Worm (Caenorhabditis elegans) whole organism, late embryonic: Measurements from ENCODE around the gene T19D12.4.

Experiments
- C08G9.2 ChIP-seq: sonication (generic microtip); optimal IDR thresholded peaks from 2 replicates; lab custom pipeline; 2016; ENCODE audit warnings: mild to moderate bottlenecking, missing genetic modification characterization, moderate library complexity, missing compliant biosample characterization
- C38D4.7 ChIP-seq: fragments of 200-800 bp; sonication (Bioruptor generic); optimal IDR thresholded peaks from 2 replicates; lab custom pipeline; 2018; ENCODE audit warnings: mild to moderate bottlenecking, missing genetic modification characterization, moderate library complexity, missing compliant biosample characterization
- F13H6.1 ChIP-seq: sonication (generic microtip); optimal IDR thresholded peaks from 2 replicates; lab custom pipeline; 2016; ENCODE audit warnings: missing genetic modification characterization, missing compliant biosample characterization
- K02D7.2 ChIP-seq: sonication (generic microtip); optimal IDR thresholded peaks from 2 replicates; lab custom pipeline; 2017; ENCODE audit warnings: mild to moderate bottlenecking, missing genetic modification characterization, missing compliant biosample characterization
- ceh-18 ChIP-seq: sonication (generic microtip); optimal IDR thresholded peaks from 2 replicates; lab custom pipeline; 2016; ENCODE audit warnings: missing genetic modification characterization, missing compliant biosample characterization
- ceh-22 ChIP-seq: sonication (generic microtip); optimal IDR thresholded peaks from 2 replicates; lab custom pipeline; 2017; ENCODE audit warnings: missing biosample characterization, missing genetic modification characterization
- ceh-31 ChIP-seq: sonication (generic microtip); optimal IDR thresholded peaks from 2 replicates; lab custom pipeline; 2016; ENCODE audit warnings: missing genetic modification characterization, missing compliant biosample characterization
- ceh-34 ChIP-seq: sonication (generic microtip); optimal IDR thresholded peaks from 2 replicates; lab custom pipeline; 2016; ENCODE audit warnings: mild to moderate bottlenecking, missing genetic modification characterization, missing compliant biosample characterization
- elt-4 ChIP-seq: sonication (generic microtip); optimal IDR thresholded peaks from 2 replicates; lab custom pipeline; 2016; ENCODE audit warnings: missing genetic modification characterization, missing compliant biosample characterization
- ets-4 ChIP-seq: sonication (generic microtip); optimal IDR thresholded peaks from 2 replicates; lab custom pipeline; 2016; ENCODE audit warnings: missing genetic modification characterization, missing compliant biosample characterization
- eyg-1 ChIP-seq: sonication (generic microtip); optimal IDR thresholded peaks from 2 replicates; lab custom pipeline; 2016; ENCODE audit warnings: missing genotype, missing genetic modification characterization, missing compliant biosample characterization
- fax-1 ChIP-seq: sonication (generic microtip); optimal IDR thresholded peaks from 2 replicates; lab custom pipeline; 2016; ENCODE audit warnings: missing genotype, missing genetic modification characterization, missing compliant biosample characterization
- fkh-10 ChIP-seq: fragments of 150-350 bp; optimal IDR thresholded peaks from 2 replicates; lab custom pipeline; 2014; ENCODE audit warnings: missing biosample characterization, missing genetic modification reagents, missing genetic modification characterization
- fkh-6 ChIP-seq: sonication (generic microtip); optimal IDR thresholded peaks from 2 replicates; lab custom pipeline; 2016; ENCODE audit warnings: missing genetic modification characterization, missing compliant biosample characterization
- npax-4 ChIP-seq: sonication (generic microtip); optimal IDR thresholded peaks from 2 replicates; lab custom pipeline; 2016; ENCODE audit warnings: missing genetic modification characterization, missing compliant biosample characterization
- pha-4 ChIP-seq: fragments of 150-350 bp; optimal IDR thresholded peaks from 2 replicates; lab custom pipeline; 2018; ENCODE audit warnings: missing biosample characterization, missing genetic modification reagents, missing genetic modification characterization
- rnt-1 ChIP-seq: sonication (generic microtip); optimal IDR thresholded peaks from 2 replicates; lab custom pipeline; 2016; ENCODE audit warnings: missing genetic modification characterization, missing compliant biosample characterization
- tbx-2 ChIP-seq: sonication (generic microtip); optimal IDR thresholded peaks from 2 replicates; lab custom pipeline; 2016; ENCODE audit warnings: missing genetic modification characterization, missing compliant biosample characterization
- ttx-3 ChIP-seq: sonication (generic microtip); optimal IDR thresholded peaks from 2 replicates; lab custom pipeline; 2016; ENCODE audit warnings: missing genetic modification reagents, missing genetic modification characterization, missing compliant biosample characterization
- unc-55 ChIP-seq: sonication (generic microtip); optimal IDR thresholded peaks from 2 replicates; lab custom pipeline; 2017; ENCODE audit warnings: missing biosample characterization, missing genetic modification reagents, missing genetic modification characterization
- zip-5 ChIP-seq: sonication (generic microtip); optimal IDR thresholded peaks from 2 replicates; lab custom pipeline; 2016; ENCODE audit warnings: missing genetic modification characterization, missing compliant biosample characterization
- ztf-16 ChIP-seq: sonication (generic microtip); optimal IDR thresholded peaks from 2 replicates; lab custom pipeline; 2017; ENCODE audit warnings: missing genetic modification characterization, missing compliant biosample characterization

Gene T19D12.4

DNA sequence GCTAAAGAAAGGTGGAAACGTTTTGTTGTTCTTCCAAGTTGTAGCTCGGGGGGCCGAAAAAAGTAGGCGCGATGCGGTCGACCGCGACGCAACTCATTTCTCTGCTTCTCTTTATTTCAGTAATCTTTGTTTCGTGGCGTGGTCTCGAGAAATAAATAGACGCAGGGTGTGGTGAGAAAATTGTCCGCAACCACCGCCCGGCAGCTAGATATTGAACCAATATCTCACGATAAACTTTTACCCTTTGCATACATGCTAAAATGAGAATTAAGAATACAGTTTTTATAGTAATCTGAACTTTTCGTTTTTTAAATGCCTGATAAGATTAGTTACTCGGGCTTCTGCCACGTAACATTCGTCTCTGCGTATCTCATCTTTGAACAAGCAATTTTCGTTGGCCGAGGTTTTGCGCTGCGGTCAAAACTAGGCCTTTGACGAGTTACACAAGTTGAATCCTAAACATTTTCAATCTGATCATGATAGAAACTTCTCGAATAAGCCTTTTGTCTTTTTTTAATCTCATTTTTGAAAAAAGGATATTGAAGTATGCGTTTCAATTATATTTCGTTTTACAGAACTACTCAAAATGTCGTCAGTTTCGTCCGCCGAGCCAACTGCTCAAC, 52.9 kb downstream of the T19D12.4 start, which contains the start of gene gyf-1:
gyf-1 (plus strand) TSS at position 573 of the 623 bp plus-strand sequence.
- peak; percentile 76 for TF ChIP-seq ceh-31 (tag; lab: Kevin White, UChicago)
- TF ChIP-seq unc-55, result peak; percentile 81
- TF ChIP-seq K02D7.2 (tag; lab: Kevin White, UChicago), result no peak
- peak; percentile 70 for TF ChIP-seq tbx-2 (tag; lab: Kevin White, UChicago)
- no peak for TF ChIP-seq fkh-6 (tag; lab: Kevin White, UChicago)
- peak; percentile 40 for TF ChIP-seq ceh-34
- TF ChIP-seq ceh-22 (tag; lab: Kevin White, UChicago), result no peak
- TF ChIP-seq ets-4 (tag; lab: Kevin White, UChicago), result peak; percentile 36
- TF ChIP-seq rnt-1 (tag; lab: Kevin White, UChicago), result peak; percentile 73
- TF ChIP-seq C08G9.2, result peak; percentile 46
- peak; percentile 26 for TF ChIP-seq ceh-18 (tag; lab: Kevin White, UChicago)

DNA sequence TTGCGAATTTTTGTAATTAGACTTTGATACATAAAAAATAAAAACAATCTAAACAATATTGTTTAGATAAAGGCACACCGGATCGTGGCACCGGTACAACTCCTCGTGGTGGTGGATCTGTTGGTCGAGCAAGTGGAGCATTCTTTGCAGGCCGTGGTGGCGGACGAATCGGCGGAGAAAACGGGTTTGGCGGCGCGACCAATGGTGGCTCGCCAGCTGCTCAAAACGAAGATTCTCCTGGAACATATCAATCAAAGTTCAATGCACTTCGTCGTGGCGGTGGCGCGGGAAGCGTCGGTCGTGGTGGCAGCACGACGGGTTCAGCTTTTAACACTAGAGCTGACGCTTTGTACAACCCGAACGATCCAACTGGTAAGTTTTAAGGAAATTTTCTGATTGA, 55.1 kb downstream of the T19D12.4 start:
- no peak for TF ChIP-seq ttx-3 (tag; lab: Kevin White, UChicago)
- TF ChIP-seq pha-4, result no peak
- no peak for TF ChIP-seq C08G9.2
- TF ChIP-seq eyg-1 (tag; lab: Kevin White, UChicago), result no peak
- TF ChIP-seq npax-4, result no peak
- no peak for TF ChIP-seq C38D4.7 (GFP tag; lab: Kevin White, UChicago)
- TF ChIP-seq fkh-10, result no peak
- TF ChIP-seq elt-4, result no peak
- no peak for TF ChIP-seq zip-5 (tag; lab: Kevin White, UChicago)
- no peak for TF ChIP-seq ztf-16 (tag; lab: Kevin White, UChicago)
- no peak for TF ChIP-seq F13H6.1 (tag; lab: Kevin White, UChicago)
- TF ChIP-seq fax-1 (tag; lab: Kevin White, UChicago), result no peak
